Worm (Caenorhabditis elegans) whole organism, mixed stage, embryonic: ENCODE measurements around the gene unc-84.

Source experiments
- M03D4.4 ChIP-seq: sonication (generic microtip); optimal IDR thresholded peaks from 2 replicates; lab custom pipeline; 2017; ENCODE audit warnings: mild to moderate bottlenecking, missing genetic modification characterization, missing compliant biosample characterization
- bed-3 ChIP-seq: fragments of 200-800 bp; sonication (Bioruptor generic); optimal IDR thresholded peaks from 3 replicates; lab custom pipeline; 2018; ENCODE audit warnings: mild to moderate bottlenecking, missing genetic modification characterization, moderate library complexity, missing compliant biosample characterization
- blmp-1 ChIP-seq: fragments of 150-350 bp; optimal IDR thresholded peaks from 2 replicates; lab custom pipeline; 2014; ENCODE audit warnings: missing biosample characterization, missing genetic modification characterization
- ceh-39 ChIP-seq: fragments of 150-350 bp; optimal IDR thresholded peaks from 2 replicates; lab custom pipeline; 2014; ENCODE audit warnings: missing biosample characterization, missing genetic modification characterization
- ceh-43 ChIP-seq: fragments of 200-800 bp; sonication (Bioruptor generic); optimal IDR thresholded peaks from 2 replicates; lab custom pipeline; 2018; ENCODE audit warnings: mild to moderate bottlenecking, missing genetic modification characterization, moderate library complexity, missing compliant biosample characterization
- ceh-83 ChIP-seq: fragments of 200-800 bp; sonication (Bioruptor generic); optimal IDR thresholded peaks from 2 replicates; lab custom pipeline; 2018; ENCODE audit warnings: mild to moderate bottlenecking, missing genetic modification characterization, missing compliant biosample characterization
- ces-1 ChIP-seq: fragments of 150-350 bp; optimal IDR thresholded peaks from 2 replicates; lab custom pipeline; 2014; ENCODE audit warnings: missing biosample characterization, missing genetic modification reagents, missing genetic modification characterization
- cnd-1 ChIP-seq: fragments of 200-800 bp; sonication (Bioruptor generic); optimal IDR thresholded peaks from 2 replicates; lab custom pipeline; 2018; ENCODE audit warnings: mild to moderate bottlenecking, missing genetic modification characterization, missing compliant biosample characterization
- ham-2 ChIP-seq: fragments of 200-800 bp; sonication (Bioruptor generic); optimal IDR thresholded peaks from 2 replicates; lab custom pipeline; 2018; ENCODE audit warnings: mild to moderate bottlenecking, missing genetic modification characterization, missing compliant biosample characterization
- hlh-1 ChIP-seq: fragments of 150-350 bp; optimal IDR thresholded peaks from 2 replicates; lab custom pipeline; 2014; ENCODE audit warnings: missing biosample characterization, missing genetic modification reagents, missing genetic modification characterization
- lin-32 ChIP-seq: fragments of 200-800 bp; sonication (Bioruptor generic); optimal IDR thresholded peaks from 2 replicates; lab custom pipeline; 2018; ENCODE audit warnings: mild to moderate bottlenecking, missing genetic modification characterization, missing compliant biosample characterization
- lsy-2 ChIP-seq: fragments of 150-350 bp; optimal IDR thresholded peaks from 2 replicates; lab custom pipeline; 2014; ENCODE audit warnings: missing biosample characterization, missing genetic modification characterization
- mab-5 ChIP-seq: fragments of 150-350 bp; optimal IDR thresholded peaks from 2 replicates; lab custom pipeline; 2014; ENCODE audit warnings: missing biosample characterization, missing genetic modification characterization
- mep-1 ChIP-seq: fragments of 150-350 bp; optimal IDR thresholded peaks from 2 replicates; lab custom pipeline; 2017; ENCODE audit warnings: missing biosample characterization, missing genetic modification reagents, missing genetic modification characterization, inconsistent platforms
- mls-2 ChIP-seq: sonication (generic microtip); optimal IDR thresholded peaks from 2 replicates; lab custom pipeline; 2016; ENCODE audit warnings: mild to moderate bottlenecking, missing genetic modification characterization, moderate library complexity, missing compliant biosample characterization
- nhr-12 ChIP-seq: fragments of 150-350 bp; optimal IDR thresholded peaks from 2 replicates; lab custom pipeline; 2014; ENCODE audit warnings: missing biosample characterization, missing genetic modification characterization
- nhr-2 ChIP-seq: fragments of 150-350 bp; optimal IDR thresholded peaks from 2 replicates; lab custom pipeline; 2014; ENCODE audit warnings: missing biosample characterization, missing genetic modification characterization
- nhr-237 ChIP-seq: fragments of 150-350 bp; optimal IDR thresholded peaks from 2 replicates; lab custom pipeline; 2014; ENCODE audit warnings: missing biosample characterization, missing genetic modification characterization
- sem-2 ChIP-seq: fragments of 200-800 bp; sonication (Bioruptor generic); optimal IDR thresholded peaks from 2 replicates; lab custom pipeline; 2018; ENCODE audit warnings: mild to moderate bottlenecking, missing genetic modification characterization, missing compliant biosample characterization
- snpc-4 ChIP-seq: fragments of 150-350 bp; optimal IDR thresholded peaks from 2 replicates; lab custom pipeline; 2014; ENCODE audit warnings: missing biosample characterization, missing genetic modification characterization
- sptf-1 ChIP-seq: sonication (generic microtip); optimal IDR thresholded peaks from 2 replicates; lab custom pipeline; 2017; ENCODE audit warnings: mild to moderate bottlenecking, missing genetic modification characterization, moderate library complexity, missing compliant biosample characterization
- tbx-8 ChIP-seq: fragments of 200-800 bp; sonication (Bioruptor generic); optimal IDR thresholded peaks from 2 replicates; lab custom pipeline; 2018; ENCODE audit warnings: mild to moderate bottlenecking, missing genetic modification characterization, moderate library complexity, missing compliant biosample characterization
- unc-120 ChIP-seq: sonication (generic microtip); optimal IDR thresholded peaks from 2 replicates; lab custom pipeline; 2017; ENCODE audit warnings: missing genetic modification characterization, missing compliant biosample characterization; ENCODE audit not compliant: poor library complexity, severe bottlenecking
- unc-62 ChIP-seq: fragments of 150-350 bp; optimal IDR thresholded peaks from 2 replicates; lab custom pipeline; 2014; ENCODE audit warnings: missing biosample characterization, missing genetic modification reagents, missing genetic modification characterization
- zip-8 ChIP-seq: fragments of 150-350 bp; optimal IDR thresholded peaks from 2 replicates; lab custom pipeline; 2014; ENCODE audit warnings: missing biosample characterization, missing genetic modification characterization
- ztf-11 ChIP-seq: fragments of 150-350 bp; optimal IDR thresholded peaks from 2 replicates; lab custom pipeline; 2014; ENCODE audit warnings: missing biosample characterization, missing genetic modification characterization

The unc-84 gene

DNA sequence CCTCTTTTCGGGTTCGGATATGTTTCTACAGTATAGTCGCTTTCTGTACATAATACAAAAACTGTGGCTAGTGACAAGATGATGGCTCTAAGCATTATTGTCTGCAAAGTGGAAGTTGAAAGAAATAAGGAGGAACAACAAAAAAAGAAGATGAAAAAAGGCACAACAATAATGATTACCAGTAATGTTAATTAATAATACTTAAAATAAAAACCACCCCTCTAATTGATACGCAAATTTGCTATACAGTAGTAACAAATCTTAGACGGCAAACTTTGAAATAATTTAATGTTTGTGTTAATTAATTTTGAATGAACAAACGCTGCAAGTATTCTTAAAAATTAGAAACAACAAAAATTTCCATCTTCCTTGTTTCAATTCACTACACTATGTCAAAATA, 37.1 kb downstream of the unc-84 start, which contains the start of gene Y12A6A.1:
TSS of gene Y12A6A.1 (minus strand) at position 101 of the 400 bp plus-strand sequence.
- TF ChIP-seq blmp-1 (tag; lab: Kevin White, UChicago): no peak
- TF ChIP-seq mep-1 (tag; lab: Kevin White, UChicago): no peak
- TF ChIP-seq ceh-83 (GFP tag; lab: Kevin White, UChicago): no peak
- no peak for TF ChIP-seq tbx-8
- TF ChIP-seq mab-5 (tag; lab: Kevin White, UChicago): no peak
- TF ChIP-seq ces-1 (GFP tag; lab: Kevin White, UChicago): no peak
- TF ChIP-seq ceh-43: no peak
- TF ChIP-seq snpc-4: no peak
- TF ChIP-seq sem-2 (GFP tag; lab: Kevin White, UChicago): no peak
- no peak for TF ChIP-seq zip-8 (tag; lab: Kevin White, UChicago)
- no peak for TF ChIP-seq lin-32
- TF ChIP-seq cnd-1 (tag; lab: Kevin White, UChicago): no peak
- no peak for TF ChIP-seq ztf-11
- no peak for TF ChIP-seq ham-2 (GFP tag; lab: Kevin White, UChicago)
- no peak for TF ChIP-seq nhr-237 (tag; lab: Kevin White, UChicago)
- no peak for TF ChIP-seq mls-2 (tag; lab: Kevin White, UChicago)
- no peak for TF ChIP-seq ceh-39 (tag; lab: Kevin White, UChicago)
- no peak for TF ChIP-seq M03D4.4 (tag; lab: Kevin White, UChicago)

DNA sequence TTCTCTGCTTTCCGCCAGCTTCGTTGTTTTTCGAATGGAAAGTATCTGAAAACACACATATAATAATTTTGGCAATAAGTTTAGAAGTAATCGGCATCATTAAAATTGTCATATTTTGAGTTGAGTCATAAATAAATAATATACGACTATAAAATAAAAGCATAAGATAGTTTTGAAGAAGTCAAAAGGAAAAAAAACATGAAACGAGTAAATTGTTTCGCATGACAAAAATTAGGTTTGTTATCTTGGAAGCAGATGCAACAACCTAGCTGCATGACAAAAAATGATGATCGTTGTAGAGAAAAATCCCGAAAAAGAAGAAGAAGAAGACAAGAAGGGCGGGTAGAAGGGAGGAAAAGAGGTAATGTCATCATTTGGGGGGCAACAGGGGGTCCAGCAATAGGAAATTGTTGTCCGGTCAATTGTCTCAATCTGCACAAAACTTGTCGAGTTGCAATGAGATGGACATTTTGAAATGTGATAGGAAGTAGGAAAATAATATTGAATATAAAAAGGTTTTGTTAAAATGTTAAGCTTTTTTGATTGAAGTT, 46.6 kb downstream of the unc-84 start, which contains the start of gene nlg-1:
TSS of gene nlg-1 (minus strand) at position 51 of the 551 bp plus-strand sequence.
- no peak for TF ChIP-seq nhr-2 (tag; lab: Kevin White, UChicago)
- TF ChIP-seq lsy-2 (tag; lab: Kevin White, UChicago): no peak
- TF ChIP-seq ces-1 (GFP tag; lab: Kevin White, UChicago): peak; percentile 77

DNA sequence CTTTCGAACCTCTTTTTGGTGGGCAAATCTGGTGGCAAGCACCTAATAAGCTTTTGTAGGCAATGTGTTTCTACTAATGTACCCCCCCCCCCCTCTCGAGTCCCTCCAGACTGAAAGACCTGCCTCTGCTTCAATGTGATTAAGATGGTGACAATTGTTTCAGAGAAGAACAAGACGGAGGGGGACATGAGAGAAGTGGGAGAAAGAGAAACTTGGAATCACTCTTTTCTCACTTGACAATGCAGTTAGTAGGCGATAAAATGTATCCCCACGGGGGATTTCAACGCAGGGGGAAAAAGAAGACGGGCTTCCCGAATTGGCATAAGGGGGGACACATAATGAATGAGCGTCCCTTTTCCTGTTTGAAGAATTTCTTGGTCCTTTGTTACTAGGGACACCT, 47.7 kb downstream of the unc-84 start:
- TF ChIP-seq ces-1 (GFP tag; lab: Kevin White, UChicago): peak; percentile 79
- TF ChIP-seq sptf-1 (tag; lab: Kevin White, UChicago): peak; percentile 17
- TF ChIP-seq lsy-2 (tag; lab: Kevin White, UChicago): no peak
- TF ChIP-seq ztf-11: no peak

DNA sequence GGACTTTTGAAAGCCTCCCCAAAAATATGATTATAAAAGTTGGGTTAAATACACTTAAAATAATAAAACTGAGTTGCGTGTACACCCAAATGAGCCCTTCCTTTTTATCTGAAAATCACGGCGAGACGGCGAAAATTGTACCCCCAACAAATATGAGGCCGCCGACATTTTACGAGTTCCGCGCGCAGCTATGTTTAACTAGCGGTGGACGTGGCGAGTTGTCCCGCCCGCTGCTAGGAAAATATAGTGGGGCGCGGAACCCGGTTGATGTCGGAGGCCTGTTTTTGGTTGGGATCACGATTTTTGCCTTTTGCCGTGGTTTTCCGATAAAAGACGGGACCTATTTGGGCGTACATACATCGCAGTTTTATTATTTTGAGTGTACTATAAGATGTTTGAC, 48.5 kb downstream of the unc-84 start:
- TF ChIP-seq nhr-12 (no peak), bed-3 (GFP tag; lab: Kevin White, UChicago) (no peak), lin-32 (no peak), unc-62 (GFP tag; lab: Kevin White, UChicago) (no peak), nhr-237 (tag; lab: Kevin White, UChicago) (no peak), lsy-2 (tag; lab: Kevin White, UChicago) (no peak), sem-2 (GFP tag; lab: Kevin White, UChicago) (no peak), sptf-1 (tag; lab: Kevin White, UChicago) (no peak), ceh-83 (GFP tag; lab: Kevin White, UChicago) (no peak)

DNA sequence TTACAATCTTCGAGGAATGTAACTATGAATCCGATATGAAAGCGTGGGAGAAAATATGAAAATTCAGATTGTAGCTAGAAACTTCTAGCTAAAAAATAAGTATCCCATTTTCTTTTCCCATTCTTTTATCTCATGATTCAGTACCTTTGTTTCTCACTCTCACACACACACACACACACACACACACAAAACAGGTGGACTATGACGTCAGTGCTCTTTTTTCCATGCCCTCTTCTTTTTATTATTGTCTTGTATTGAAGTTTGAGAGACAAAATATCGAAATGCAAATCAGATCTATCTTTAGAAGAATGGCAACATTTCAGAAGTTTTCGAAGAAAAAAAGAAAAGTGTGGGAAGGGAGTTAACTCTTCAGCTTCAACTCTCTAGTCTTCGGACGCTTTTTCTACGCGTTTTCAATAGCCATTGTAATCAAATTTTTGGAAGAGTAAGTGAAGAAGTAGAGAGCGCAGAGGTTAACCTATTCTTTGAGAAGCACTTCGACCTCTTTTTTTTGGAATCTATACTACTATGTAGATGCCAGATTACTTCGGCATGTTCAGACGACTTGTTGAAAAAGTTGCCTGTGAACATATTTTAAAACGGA, 49.4 kb downstream of the unc-84 start:
- TF ChIP-seq ces-1 (GFP tag; lab: Kevin White, UChicago) (peak; percentile 72), zip-8 (tag; lab: Kevin White, UChicago) (peak; percentile 28), nhr-12 (no peak)

DNA sequence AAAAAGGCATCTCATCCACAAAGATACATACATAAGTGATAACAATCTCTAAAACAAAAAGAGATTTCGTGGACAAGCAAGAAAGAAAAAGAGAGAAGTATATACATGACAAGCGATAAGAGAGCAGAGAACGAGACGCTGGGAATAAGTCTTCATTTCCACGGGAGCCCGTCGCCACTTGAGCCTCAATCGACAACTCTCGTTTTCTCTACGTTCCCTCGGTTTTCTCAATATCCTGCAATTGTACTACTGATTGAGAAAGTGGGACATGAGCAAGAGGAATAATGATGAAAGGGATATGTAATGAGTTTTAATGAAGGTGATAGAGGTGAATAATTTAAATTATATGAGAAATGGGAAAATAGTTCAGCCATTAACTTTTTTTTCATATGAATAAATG, 53.0 kb downstream of the unc-84 start:
- TF ChIP-seq ceh-39 (tag; lab: Kevin White, UChicago): no peak
- TF ChIP-seq unc-120 (tag; lab: Kevin White, UChicago): peak; percentile 43
- no peak for TF ChIP-seq mab-5 (tag; lab: Kevin White, UChicago)
- TF ChIP-seq hlh-1 (tag; lab: Kevin White, UChicago): peak; percentile 7
- TF ChIP-seq unc-62 (GFP tag; lab: Kevin White, UChicago): peak; percentile 45
- TF ChIP-seq, all 35 proteins: peak for 3
